Worm (Caenorhabditis elegans) whole organism, late embryonic: ENCODE results near the gene H23L24.1.

Source experiments
- ceh-6 ChIP-seq: fragments of 200-800 bp; sonication (Bioruptor generic); optimal IDR thresholded peaks from 2 replicates; lab custom pipeline; 2018; ENCODE audit warnings: mild to moderate bottlenecking, missing genetic modification characterization, missing compliant biosample characterization
- ceh-9 ChIP-seq: sonication (generic microtip); optimal IDR thresholded peaks from 2 replicates; lab custom pipeline; 2016; ENCODE audit warnings: mild to moderate bottlenecking, missing genetic modification characterization, inconsistent platforms, missing compliant biosample characterization
- dve-1 ChIP-seq: sonication (generic microtip); optimal IDR thresholded peaks from 2 replicates; lab custom pipeline; 2017; ENCODE audit warnings: antibody characterized with exemption, mild to moderate bottlenecking, missing genetic modification characterization, missing compliant biosample characterization
- elt-2 ChIP-seq: sonication (generic microtip); optimal IDR thresholded peaks from 2 replicates; lab custom pipeline; 2016; ENCODE audit warnings: missing genetic modification reagents, missing genetic modification characterization, missing compliant biosample characterization
- ets-4 ChIP-seq: sonication (generic microtip); optimal IDR thresholded peaks from 2 replicates; lab custom pipeline; 2016; ENCODE audit warnings: missing genetic modification characterization, missing compliant biosample characterization
- pha-4 ChIP-seq: fragments of 150-350 bp; optimal IDR thresholded peaks from 2 replicates; lab custom pipeline; 2018; ENCODE audit warnings: missing biosample characterization, missing genetic modification reagents, missing genetic modification characterization

DNA sequence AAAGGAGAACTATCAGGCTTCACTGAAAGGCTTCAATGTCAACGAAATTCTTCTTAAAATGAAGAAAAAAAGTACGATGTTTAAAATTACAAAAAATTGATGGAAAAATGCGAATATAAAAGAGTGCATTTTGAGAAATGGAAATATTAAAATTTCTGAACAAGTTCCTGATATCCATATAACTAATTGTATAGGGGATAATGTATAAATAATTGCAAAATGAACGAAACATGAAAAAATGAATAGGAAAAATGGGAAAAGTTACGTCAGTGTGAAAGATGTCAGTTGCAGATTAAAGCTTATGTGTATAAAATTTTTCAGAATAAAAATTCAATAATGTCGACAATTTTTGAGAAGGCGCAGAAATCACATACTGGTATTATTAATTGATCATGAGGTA is 10.2 kb upstream of the H23L24.1 start:
- TF ChIP-seq ceh-6 (no peak), pha-4 (no peak), elt-2 (tag; lab: Kevin White, UChicago) (no peak), ets-4 (tag; lab: Kevin White, UChicago) (no peak), dve-1 (tag; lab: Kevin White, UChicago) (no peak), ceh-9 (tag; lab: Kevin White, UChicago) (no peak)
